Worm (Caenorhabditis elegans) whole organism, L3 larva: ENCODE measurements around the gene cgp-1.

Source experiments
- R02D3.7 ChIP-seq: fragments of 150-350 bp; optimal IDR thresholded peaks from 2 replicates; lab custom pipeline; 2014; ENCODE audit warnings: missing biosample characterization, missing genetic modification characterization
- ZK546.5 ChIP-seq: sonication (generic microtip); optimal IDR thresholded peaks from 2 replicates; lab custom pipeline; 2017; ENCODE audit warnings: missing biosample characterization, missing genetic modification characterization
- aly-2 ChIP-seq: fragments of 150-350 bp; optimal IDR thresholded peaks from 2 replicates; lab custom pipeline; 2014; ENCODE audit warnings: missing biosample characterization, missing genetic modification characterization
- ceh-16 ChIP-seq: sonication (generic microtip); optimal IDR thresholded peaks from 2 replicates; lab custom pipeline; 2017; ENCODE audit warnings: missing biosample characterization, missing genetic modification characterization
- ceh-82 ChIP-seq: fragments of 150-350 bp; optimal IDR thresholded peaks from 2 replicates; lab custom pipeline; 2014; ENCODE audit warnings: missing biosample characterization, missing genetic modification characterization
- ceh-9 ChIP-seq: sonication (generic microtip); optimal IDR thresholded peaks from 2 replicates; lab custom pipeline; 2018; ENCODE audit warnings: missing biosample characterization, missing genetic modification characterization
- daf-12 ChIP-seq: fragments of 150-350 bp; optimal IDR thresholded peaks from 2 replicates; lab custom pipeline; 2014; ENCODE audit warnings: missing biosample characterization, missing genetic modification reagents, missing genetic modification characterization
- egl-27 ChIP-seq: sonication (generic microtip); optimal IDR thresholded peaks from 4 replicates; lab custom pipeline; 2017; ENCODE audit warnings: missing biosample characterization, missing genetic modification reagents, missing genetic modification characterization
- elt-2 ChIP-seq: sonication (generic microtip); optimal IDR thresholded peaks from 2 replicates; lab custom pipeline; 2016; ENCODE audit warnings: missing genetic modification reagents, mild to moderate bottlenecking, missing genetic modification characterization, missing compliant biosample characterization
- eor-1 ChIP-seq, 2 experiments: fragments of 150-350 bp; optimal IDR thresholded peaks; 2 replicates each; lab custom pipeline; 2014 to 2018; ENCODE audit warnings: missing biosample characterization in 2 of 2, missing genetic modification characterization in 2 of 2
- fkh-2 ChIP-seq: fragments of 150-350 bp; optimal IDR thresholded peaks from 2 replicates; lab custom pipeline; 2014; ENCODE audit warnings: missing biosample characterization, missing genetic modification reagents, missing genetic modification characterization
- hmg-11 ChIP-seq: sonication (generic microtip); optimal IDR thresholded peaks from 2 replicates; lab custom pipeline; 2016; ENCODE audit warnings: missing genetic modification characterization, missing compliant biosample characterization
- lin-15B ChIP-seq: fragments of 150-350 bp; optimal IDR thresholded peaks from 2 replicates; lab custom pipeline; 2014; ENCODE audit warnings: missing biosample characterization, missing genetic modification characterization
- lin-39 ChIP-seq: fragments of 150-350 bp; optimal IDR thresholded peaks from 2 replicates; lab custom pipeline; 2018; ENCODE audit warnings: missing biosample characterization, missing genetic modification reagents, missing genetic modification characterization
- lsy-12 ChIP-seq: sonication (generic microtip); optimal IDR thresholded peaks from 2 replicates; lab custom pipeline; 2016; ENCODE audit warnings: mild to moderate bottlenecking, missing genetic modification characterization, missing compliant biosample characterization
- mdl-1 ChIP-seq: fragments of 150-350 bp; optimal IDR thresholded peaks from 2 replicates; lab custom pipeline; 2014; ENCODE audit warnings: missing biosample characterization, missing genetic modification characterization
- mml-1 ChIP-seq: fragments of 150-350 bp; sonication (generic microtip); optimal IDR thresholded peaks from 3 replicates; lab custom pipeline; 2014; ENCODE audit warnings: missing biosample characterization, missing genetic modification characterization
- nfya-1 ChIP-seq: sonication (generic microtip); optimal IDR thresholded peaks from 2 replicates; lab custom pipeline; 2017; ENCODE audit warnings: missing genetic modification characterization, mild to moderate bottlenecking, missing compliant biosample characterization, antibody characterized with exemption, moderate library complexity; ENCODE audit not compliant: insufficient read depth
- nhr-23 ChIP-seq: fragments of 150-350 bp; optimal IDR thresholded peaks from 2 replicates; lab custom pipeline; 2014; ENCODE audit warnings: missing biosample characterization, missing genetic modification reagents, missing genetic modification characterization
- nhr-237 ChIP-seq: fragments of 150-350 bp; optimal IDR thresholded peaks from 2 replicates; lab custom pipeline; 2014; ENCODE audit warnings: missing biosample characterization, missing genetic modification characterization
- nhr-25 ChIP-seq: sonication (generic microtip); optimal IDR thresholded peaks from 2 replicates; lab custom pipeline; 2017; ENCODE audit warnings: missing biosample characterization, missing genetic modification characterization
- nhr-28 ChIP-seq: fragments of 150-350 bp; optimal IDR thresholded peaks from 2 replicates; lab custom pipeline; 2014; ENCODE audit warnings: missing biosample characterization, missing genetic modification characterization
- nhr-76 ChIP-seq: fragments of 150-350 bp; sonication (generic microtip); optimal IDR thresholded peaks from 5 replicates; lab custom pipeline; 2014; ENCODE audit warnings: missing biosample characterization, missing genetic modification characterization
- nhr-77 ChIP-seq: fragments of 150-350 bp; optimal IDR thresholded peaks from 2 replicates; lab custom pipeline; 2014; ENCODE audit warnings: missing biosample characterization, missing genetic modification characterization
- pha-4 ChIP-seq: fragments of 150-350 bp; optimal IDR thresholded peaks from 2 replicates; lab custom pipeline; 2014; ENCODE audit warnings: missing biosample characterization, missing genetic modification reagents, missing genetic modification characterization
- sea-2 ChIP-seq: fragments of 150-350 bp; sonication (generic microtip); optimal IDR thresholded peaks from 4 replicates; lab custom pipeline; 2014; ENCODE audit warnings: missing biosample characterization, missing genetic modification reagents, missing genetic modification characterization
- snpc-4 ChIP-seq: fragments of 150-350 bp; optimal IDR thresholded peaks from 2 replicates; lab custom pipeline; 2014; ENCODE audit warnings: missing biosample characterization, missing genetic modification characterization
- unc-39 ChIP-seq: sonication (generic microtip); optimal IDR thresholded peaks from 4 replicates; lab custom pipeline; 2017; ENCODE audit warnings: missing biosample characterization, missing genetic modification characterization
- unc-62 ChIP-seq: fragments of 150-350 bp; sonication (generic microtip); optimal IDR thresholded peaks from 4 replicates; lab custom pipeline; 2014; ENCODE audit warnings: missing biosample characterization, missing genetic modification reagents, missing genetic modification characterization
- zag-1 ChIP-seq: fragments of 150-350 bp; optimal IDR thresholded peaks from 2 replicates; lab custom pipeline; 2014; ENCODE audit warnings: missing biosample characterization, missing genetic modification characterization
- ztf-11 ChIP-seq: fragments of 150-350 bp; optimal IDR thresholded peaks from 2 replicates; lab custom pipeline; 2014; ENCODE audit warnings: missing biosample characterization, missing genetic modification characterization
- ztf-4 ChIP-seq: fragments of 150-350 bp; optimal IDR thresholded peaks from 2 replicates; lab custom pipeline; 2014; ENCODE audit warnings: missing biosample characterization, missing genetic modification characterization

The cgp-1 gene

DNA sequence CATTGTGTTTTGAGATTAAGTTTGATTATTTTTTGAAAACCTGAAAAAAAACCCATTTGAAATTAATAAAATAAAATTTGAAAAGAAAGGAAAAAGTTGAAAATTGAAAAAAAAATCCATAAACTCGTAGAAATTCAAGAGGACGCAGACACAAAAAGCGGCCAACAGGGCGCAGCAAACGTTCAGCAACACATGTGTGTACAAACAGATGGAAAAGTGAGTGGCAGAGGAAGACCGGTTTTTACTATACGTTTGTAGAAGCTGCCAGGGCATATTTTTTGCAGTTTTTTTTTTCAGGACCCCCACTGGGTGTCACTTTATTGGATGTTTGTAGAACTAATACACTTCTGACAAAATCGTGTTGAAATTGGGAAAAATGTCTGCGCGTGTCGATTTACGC is at the start of gene cgp-1:
cgp-1 (minus strand) TSS at position 40 of the 400 bp plus-strand sequence.
- TF ChIP-seq R02D3.7 (tag; lab: Kevin White, UChicago) (peak; percentile 76), lin-39 (tag; lab: Kevin White, UChicago) (no peak), ceh-16 (tag; lab: Kevin White, UChicago) (no peak), unc-62 (no peak), pha-4 (tag; lab: Kevin White, UChicago) (peak; percentile 86), fkh-2 (tag; lab: Kevin White, UChicago) (no peak), lin-15B (tag; lab: Kevin White, UChicago) (peak; percentile 11), egl-27 (no peak), nhr-25 (peak; percentile 28), hmg-11 (tag; lab: Kevin White, UChicago) (peak; percentile 53), nfya-1 (tag; lab: Kevin White, UChicago) (peak; percentile 34)
- TF ChIP-seq, all 47 proteins: peak for 6

DNA sequence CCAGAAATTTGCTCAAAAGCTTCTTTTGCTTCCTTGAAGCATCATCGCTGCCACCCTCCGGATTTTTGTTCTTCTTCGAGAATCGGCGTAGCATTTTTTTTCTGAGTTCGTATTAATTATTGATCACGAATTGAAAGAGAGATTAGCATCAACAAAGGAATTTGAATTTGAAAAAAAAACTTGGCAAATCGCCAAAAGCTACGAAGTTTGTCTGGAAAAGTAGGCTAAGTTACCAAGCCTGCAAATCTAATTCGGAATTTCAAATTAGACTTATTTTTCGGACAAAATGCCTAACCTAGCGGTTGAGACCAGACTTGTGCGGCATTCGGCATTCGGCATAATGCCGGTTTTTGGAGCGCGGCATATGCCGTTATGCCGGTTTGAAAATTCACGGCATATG is 49.5 kb upstream of the cgp-1 start, which contains the start of gene cfap-36:
cfap-36 (minus strand) TSS at position 101 of the 400 bp plus-strand sequence.
- TF ChIP-seq sea-2 (GFP tag; lab: Kevin White, UChicago): no peak
- TF ChIP-seq snpc-4 (tag; lab: Kevin White, UChicago): no peak
- TF ChIP-seq eor-1 (tag; optimal IDR thresholded peaks at IDR 0.05; lab: Kevin White, UChicago): no peak
- no peak for TF ChIP-seq aly-2 (tag; lab: Kevin White, UChicago)
- TF ChIP-seq zag-1 (tag; lab: Kevin White, UChicago): no peak
- no peak for TF ChIP-seq egl-27
- no peak for TF ChIP-seq nhr-76
- no peak for TF ChIP-seq ztf-11 (tag; lab: Kevin White, UChicago)

DNA sequence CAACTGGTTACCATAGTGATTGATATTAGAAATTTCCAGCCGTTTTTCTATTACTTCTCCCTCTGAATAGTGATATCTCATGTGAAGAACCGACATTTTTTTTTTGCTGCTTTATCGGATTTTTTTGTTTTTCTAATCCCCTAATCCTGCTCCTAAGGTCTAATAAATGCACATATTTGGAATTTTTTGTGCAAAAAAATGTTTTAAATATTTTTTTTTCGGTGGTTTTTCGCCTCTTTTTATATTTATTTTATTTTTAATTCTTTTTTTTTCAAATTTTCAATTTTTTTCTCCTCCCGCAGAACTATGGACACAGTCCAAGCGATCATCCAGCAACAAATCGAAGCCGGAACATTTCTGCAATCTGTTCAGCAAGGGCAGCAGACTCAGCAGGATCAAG is 44.1 kb upstream of the cgp-1 start, which contains the start of gene Y108G3AL.2:
Y108G3AL.2 (plus strand) TSS at position 301 of the 400 bp plus-strand sequence.
- TF ChIP-seq lin-15B (tag; lab: Kevin White, UChicago) (no peak), ZK546.5 (no peak), ceh-16 (tag; lab: Kevin White, UChicago) (no peak), lsy-12 (no peak), mml-1 (tag; lab: Kevin White, UChicago) (no peak), nfya-1 (tag; lab: Kevin White, UChicago) (no peak), nhr-237 (tag; lab: Kevin White, UChicago) (no peak), nhr-25 (no peak), sea-2 (GFP tag; lab: Kevin White, UChicago) (no peak), ztf-4 (tag; lab: Kevin White, UChicago) (no peak), eor-1 (tag; optimal IDR thresholded peaks at IDR 0.05; lab: Kevin White, UChicago) (no peak), fkh-2 (tag; lab: Kevin White, UChicago) (no peak), unc-39 (tag; lab: Kevin White, UChicago) (no peak), zag-1 (tag; lab: Kevin White, UChicago) (no peak), mdl-1 (no peak), lin-39 (tag; lab: Kevin White, UChicago) (no peak)

DNA sequence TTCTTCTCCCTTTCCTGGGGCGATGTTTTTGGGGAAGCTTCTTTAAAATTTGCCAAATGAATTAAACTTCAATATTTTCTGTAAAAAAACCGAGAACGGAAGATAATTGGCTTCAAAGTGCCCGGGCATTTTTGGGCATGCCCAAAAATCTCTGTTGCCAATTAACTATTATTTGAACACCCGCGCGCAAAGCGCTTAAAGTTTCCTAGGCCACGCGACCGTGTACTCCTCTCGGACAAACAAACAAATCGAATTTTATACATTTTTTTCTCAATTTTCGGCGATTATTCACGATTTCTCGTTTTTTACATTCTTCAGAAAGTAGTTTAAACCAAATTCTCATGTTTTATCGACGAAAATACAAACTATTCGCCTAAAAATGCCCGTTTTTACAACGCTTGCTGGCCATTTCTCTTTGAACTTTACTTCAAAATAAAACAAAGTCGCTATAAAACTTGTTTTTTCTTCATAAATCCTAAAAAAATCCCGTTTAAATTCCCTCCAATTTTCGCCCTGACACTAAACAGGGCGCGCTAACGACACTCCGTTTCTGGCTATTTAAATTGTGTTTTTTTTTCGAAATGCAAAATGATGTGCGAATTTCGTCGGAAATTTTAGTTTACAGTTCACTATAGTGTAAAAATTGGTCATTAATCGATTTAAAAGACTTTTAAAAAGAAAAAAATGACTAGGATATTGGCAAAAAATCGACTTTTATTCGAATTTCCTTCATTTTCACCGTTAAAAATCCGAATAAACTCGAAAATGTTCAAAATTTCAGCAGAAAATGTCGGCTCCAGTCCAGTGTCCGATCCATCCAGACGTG is 33.7 kb upstream of the cgp-1 start, which contains the start of gene ttb-1:
ttb-1 (plus strand) TSS at position 776 of the 826 bp plus-strand sequence.
- TF ChIP-seq nfya-1 (tag; lab: Kevin White, UChicago): peak; percentile 64
- no peak for TF ChIP-seq egl-27
- TF ChIP-seq pha-4 (tag; lab: Kevin White, UChicago): peak; percentile 42
- TF ChIP-seq ztf-4 (tag; lab: Kevin White, UChicago): no peak
- no peak for TF ChIP-seq ceh-82
- TF ChIP-seq nhr-76: no peak
- peak; percentile 66 for TF ChIP-seq lin-15B (tag; lab: Kevin White, UChicago)
- peak; percentile 41 for TF ChIP-seq hmg-11 (tag; lab: Kevin White, UChicago)
- no peak for TF ChIP-seq nhr-77 (tag; lab: Kevin White, UChicago)
- TF ChIP-seq nhr-23: peak; percentile 65
- no peak for TF ChIP-seq daf-12 (tag; lab: Kevin White, UChicago)
- no peak for TF ChIP-seq elt-2 (tag; lab: Kevin White, UChicago)
- no peak for TF ChIP-seq nhr-25
- peak; percentile 9 for TF ChIP-seq lin-39 (tag; lab: Kevin White, UChicago)
- peak; percentile 9 for TF ChIP-seq snpc-4 (tag; lab: Kevin White, UChicago)
- no peak for TF ChIP-seq nhr-28 (tag; lab: Kevin White, UChicago)
- no peak for TF ChIP-seq ceh-9 (tag; lab: Kevin White, UChicago)
- no peak for TF ChIP-seq fkh-2 (tag; lab: Kevin White, UChicago)
